Worm (Caenorhabditis elegans) whole organism, early embryonic: Measurements from ENCODE around the gene D1086.3.

Experiments used
- B0310.2 ChIP-seq: sonication (generic microtip); optimal IDR thresholded peaks from 2 replicates; lab custom pipeline; 2016; ENCODE audit warnings: mild to moderate bottlenecking, missing genetic modification characterization, missing compliant biosample characterization
- F13C5.2 ChIP-seq: sonication (generic microtip); optimal IDR thresholded peaks from 2 replicates; lab custom pipeline; 2017; ENCODE audit warnings: mild to moderate bottlenecking, missing genetic modification characterization, inconsistent platforms, missing compliant biosample characterization
- aly-1 ChIP-seq: sonication (generic microtip); optimal IDR thresholded peaks from 2 replicates; lab custom pipeline; 2016; ENCODE audit warnings: missing genetic modification characterization, missing compliant biosample characterization
- ama-1 ChIP-seq: fragments of 150-350 bp; optimal IDR thresholded peaks from 2 replicates; lab custom pipeline; 2014
- ceh-13 ChIP-seq: fragments of 200-800 bp; sonication (Bioruptor generic); optimal IDR thresholded peaks from 2 replicates; lab custom pipeline; 2018; ENCODE audit warnings: mild to moderate bottlenecking, missing genetic modification characterization, missing compliant biosample characterization
- ceh-36 ChIP-seq: sonication (generic microtip); optimal IDR thresholded peaks from 2 replicates; lab custom pipeline; 2016; ENCODE audit warnings: missing genetic modification characterization, inconsistent platforms, missing compliant biosample characterization
- ets-7 ChIP-seq: sonication (generic microtip); optimal IDR thresholded peaks from 2 replicates; lab custom pipeline; 2016; ENCODE audit warnings: missing genotype, missing genetic modification characterization, missing compliant biosample characterization
- flt-1 ChIP-seq: fragments of 200-800 bp; sonication (Bioruptor generic); IDR thresholded peaks from 2 replicates; pipeline ENCODE4 v1.3.6; 2022; ENCODE audit warnings: missing genetic modification characterization, missing compliant biosample characterization
- hmbx-1 ChIP-seq: sonication (generic microtip); optimal IDR thresholded peaks from 2 replicates; lab custom pipeline; 2016; ENCODE audit warnings: mild to moderate bottlenecking, missing genetic modification characterization, missing compliant biosample characterization
- hmg-4 ChIP-seq: fragments of 200-800 bp; sonication (Bioruptor generic); optimal IDR thresholded peaks from 2 replicates; lab custom pipeline; 2018; ENCODE audit warnings: mild to moderate bottlenecking, missing genetic modification characterization, missing compliant biosample characterization
- hnd-1 ChIP-seq: sonication (generic microtip); optimal IDR thresholded peaks from 2 replicates; lab custom pipeline; 2016; ENCODE audit warnings: missing genetic modification characterization, missing compliant biosample characterization
- pes-1 ChIP-seq: fragments of 200-800 bp; sonication (Bioruptor generic); IDR thresholded peaks from 2 replicates; pipeline ENCODE4 v1.3.6; 2022; ENCODE audit warnings: missing genetic modification reagents, missing genetic modification characterization, missing compliant biosample characterization
- scrt-1 ChIP-seq: fragments of 200-800 bp; sonication (Bioruptor generic); IDR thresholded peaks from 2 replicates; pipeline ENCODE4 v1.3.6; 2022; ENCODE audit warnings: missing genetic modification characterization, missing compliant biosample characterization
- sea-1 ChIP-seq: fragments of 200-800 bp; sonication (Bioruptor generic); conservative IDR thresholded peaks from 2 replicates; pipeline ENCODE4 v1.3.6; 2022; ENCODE audit warnings: missing genetic modification characterization, missing compliant biosample characterization
- tbx-11 ChIP-seq: fragments of 200-800 bp; sonication (Bioruptor generic); IDR thresholded peaks from 2 replicates; pipeline ENCODE4 v1.3.6; 2022; ENCODE audit warnings: missing genetic modification characterization, missing compliant biosample characterization
- tbx-37 ChIP-seq: fragments of 200-800 bp; sonication (Bioruptor generic); conservative IDR thresholded peaks from 2 replicates; pipeline ENCODE4 v1.3.6; 2022; ENCODE audit warnings: missing genetic modification reagents, missing genetic modification characterization, missing compliant biosample characterization
- tra-4 ChIP-seq: sonication (generic microtip); optimal IDR thresholded peaks from 2 replicates; lab custom pipeline; 2017; ENCODE audit warnings: missing genetic modification characterization, missing compliant biosample characterization

The D1086.3 gene

ce11 chrV:14123176-14123575 is 30.6 kb downstream of the D1086.3 start:
- TF ChIP-seq flt-1 = no peak
- TF ChIP-seq hnd-1 = no peak
- no peak for TF ChIP-seq ets-7 (tag; lab: Kevin White, UChicago)
- TF ChIP-seq F13C5.2 (tag; lab: Kevin White, UChicago) = no peak
- no peak for TF ChIP-seq tra-4 (tag; lab: Kevin White, UChicago)
- no peak for TF ChIP-seq sea-1 (GFP tag; lab: Robert Waterston, UW)
- TF ChIP-seq ceh-13 (GFP tag; lab: Kevin White, UChicago) = no peak
- TF ChIP-seq tbx-37 (GFP tag; lab: Robert Waterston, UW) = no peak
- no peak for TF ChIP-seq hmbx-1
- no peak for TF ChIP-seq B0310.2 (tag; lab: Kevin White, UChicago)
- TF ChIP-seq tbx-11 (GFP tag; lab: Robert Waterston, UW) = no peak
- no peak for TF ChIP-seq aly-1
- TF ChIP-seq ceh-36 (tag; lab: Kevin White, UChicago) = no peak
- TF ChIP-seq hmg-4 = no peak
- no peak for TF ChIP-seq pes-1
- TF ChIP-seq scrt-1 = no peak
- TF ChIP-seq ama-1 (lab: Kevin White, UChicago) = no peak

DNA sequence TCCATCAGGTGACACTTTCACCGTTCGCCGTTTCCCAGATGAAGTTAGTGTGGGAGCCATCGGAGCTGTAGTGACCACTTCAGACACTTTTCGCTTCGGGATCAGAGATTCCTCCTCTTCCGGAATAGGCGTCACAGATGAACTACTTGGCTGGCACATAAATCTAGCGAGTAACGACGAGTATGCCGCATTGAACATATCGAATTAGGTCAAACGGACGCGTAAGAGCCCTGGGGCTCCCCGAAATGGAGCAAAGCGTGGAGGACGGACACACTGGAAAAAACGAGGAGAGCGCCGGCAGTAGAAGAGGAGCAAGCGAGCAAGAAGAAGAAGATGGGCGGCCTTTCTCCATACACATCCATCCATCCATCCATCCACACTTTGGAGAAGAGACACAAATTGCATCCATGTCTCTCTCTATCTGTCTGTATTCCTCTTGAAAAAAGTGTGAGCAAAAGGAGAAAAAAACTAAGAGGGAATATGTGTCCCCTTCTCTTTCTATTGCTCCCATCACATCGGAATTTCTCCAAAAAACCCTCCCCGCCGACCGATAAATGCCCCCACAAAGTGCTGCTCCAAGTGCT is 33.8 kb downstream of the D1086.3 start:
- no peak for TF ChIP-seq tra-4 (tag; lab: Kevin White, UChicago)
- no peak for TF ChIP-seq hmbx-1
- TF ChIP-seq ceh-13 (GFP tag; lab: Kevin White, UChicago) = no peak
- no peak for TF ChIP-seq ets-7 (tag; lab: Kevin White, UChicago)
- no peak for TF ChIP-seq B0310.2 (tag; lab: Kevin White, UChicago)
- TF ChIP-seq sea-1 (GFP tag; lab: Robert Waterston, UW) = no peak
- no peak for TF ChIP-seq flt-1
- TF ChIP-seq tbx-11 (GFP tag; lab: Robert Waterston, UW) = no peak
- no peak for TF ChIP-seq tbx-37 (GFP tag; lab: Robert Waterston, UW)
- TF ChIP-seq hnd-1 = no peak
- TF ChIP-seq ceh-36 (tag; lab: Kevin White, UChicago) = no peak
- no peak for TF ChIP-seq pes-1
- no peak for TF ChIP-seq F13C5.2 (tag; lab: Kevin White, UChicago)
- TF ChIP-seq hmg-4 = no peak
- no peak for TF ChIP-seq scrt-1
- no peak for TF ChIP-seq aly-1
- no peak for TF ChIP-seq ama-1 (lab: Kevin White, UChicago)

DNA sequence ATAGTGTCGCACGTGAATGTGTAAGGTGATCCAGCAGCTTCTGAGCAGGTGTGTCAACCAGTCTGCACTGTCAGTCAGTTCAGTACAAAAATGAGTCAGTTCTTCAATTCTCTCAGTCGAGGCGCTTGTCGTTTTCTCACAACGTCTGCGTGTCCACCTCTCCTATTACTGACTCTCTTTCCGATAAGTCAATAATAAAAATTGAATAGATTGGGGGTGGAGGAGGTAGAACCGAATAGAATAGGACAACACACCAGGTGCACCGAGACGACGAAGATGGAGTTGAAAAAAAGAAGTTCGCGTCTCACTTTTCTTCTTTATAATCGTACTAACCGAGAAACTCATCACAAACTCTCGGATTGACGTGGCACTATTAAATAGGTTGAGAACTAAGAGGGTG is 35.2 kb downstream of the D1086.3 start:
- TF ChIP-seq hmbx-1 (no peak), tra-4 (tag; lab: Kevin White, UChicago) (no peak), ceh-13 (GFP tag; lab: Kevin White, UChicago) (no peak), tbx-11 (GFP tag; lab: Robert Waterston, UW) (no peak), scrt-1 (no peak), ceh-36 (tag; lab: Kevin White, UChicago) (no peak), aly-1 (no peak), tbx-37 (GFP tag; lab: Robert Waterston, UW) (no peak)

DNA sequence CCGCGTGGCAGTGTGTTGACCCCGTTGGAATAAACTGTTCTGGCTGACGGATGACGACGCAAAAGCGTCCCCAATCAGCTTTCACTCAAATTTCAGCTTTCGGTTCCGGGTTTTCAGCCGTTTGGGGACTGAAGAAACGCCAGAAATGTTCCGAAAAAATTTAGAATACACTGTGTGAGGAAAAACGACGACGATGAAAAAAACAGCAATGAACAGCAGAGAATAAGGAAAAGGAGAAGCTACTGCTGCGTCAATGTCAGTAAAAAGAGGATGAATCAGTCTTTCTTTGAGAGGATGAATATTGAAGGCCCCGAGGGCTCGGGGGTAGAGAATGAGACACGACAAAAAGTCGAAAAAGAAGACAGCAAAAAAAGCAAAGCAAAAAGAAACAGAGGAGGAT is 36.3 kb downstream of the D1086.3 start:
- TF ChIP-seq ceh-13 (GFP tag; lab: Kevin White, UChicago) (no peak), sea-1 (GFP tag; lab: Robert Waterston, UW) (no peak), scrt-1 (no peak), F13C5.2 (tag; lab: Kevin White, UChicago) (no peak), tbx-11 (GFP tag; lab: Robert Waterston, UW) (no peak), tbx-37 (GFP tag; lab: Robert Waterston, UW) (no peak), hnd-1 (no peak), flt-1 (no peak), tra-4 (tag; lab: Kevin White, UChicago) (no peak), B0310.2 (tag; lab: Kevin White, UChicago) (no peak), ama-1 (lab: Kevin White, UChicago) (no peak)

DNA sequence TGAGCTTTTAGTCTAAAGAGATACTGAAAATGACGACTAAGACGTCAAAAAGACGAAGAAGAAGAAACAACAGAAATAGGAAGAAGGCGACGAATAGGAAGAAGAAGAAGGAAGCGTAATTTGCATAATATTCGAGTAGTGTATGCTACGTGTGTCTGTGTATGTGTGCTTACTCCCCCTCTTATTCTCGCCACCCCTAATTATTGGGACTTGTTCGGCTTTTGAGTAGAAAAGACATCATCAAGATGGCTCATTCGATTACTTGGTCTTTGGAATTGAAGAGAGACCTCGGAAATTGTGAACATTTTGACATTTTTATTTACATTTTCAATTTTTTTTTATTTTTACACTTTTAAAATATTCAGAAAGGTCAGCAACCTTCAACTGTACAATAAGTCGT is 37.6 kb downstream of the D1086.3 start:
- no peak for TF ChIP-seq ets-7 (tag; lab: Kevin White, UChicago)
- TF ChIP-seq ceh-13 (GFP tag; lab: Kevin White, UChicago) = no peak
- TF ChIP-seq pes-1 = no peak
- no peak for TF ChIP-seq hmg-4
- TF ChIP-seq F13C5.2 (tag; lab: Kevin White, UChicago) = no peak
- TF ChIP-seq ceh-36 (tag; lab: Kevin White, UChicago) = no peak
- no peak for TF ChIP-seq sea-1 (GFP tag; lab: Robert Waterston, UW)
- no peak for TF ChIP-seq scrt-1
- TF ChIP-seq ama-1 (lab: Kevin White, UChicago) = no peak
- no peak for TF ChIP-seq aly-1
- TF ChIP-seq tbx-37 (GFP tag; lab: Robert Waterston, UW) = no peak
- no peak for TF ChIP-seq tbx-11 (GFP tag; lab: Robert Waterston, UW)
- TF ChIP-seq flt-1 = no peak
- TF ChIP-seq tra-4 (tag; lab: Kevin White, UChicago) = no peak
- TF ChIP-seq hmbx-1 = no peak

DNA sequence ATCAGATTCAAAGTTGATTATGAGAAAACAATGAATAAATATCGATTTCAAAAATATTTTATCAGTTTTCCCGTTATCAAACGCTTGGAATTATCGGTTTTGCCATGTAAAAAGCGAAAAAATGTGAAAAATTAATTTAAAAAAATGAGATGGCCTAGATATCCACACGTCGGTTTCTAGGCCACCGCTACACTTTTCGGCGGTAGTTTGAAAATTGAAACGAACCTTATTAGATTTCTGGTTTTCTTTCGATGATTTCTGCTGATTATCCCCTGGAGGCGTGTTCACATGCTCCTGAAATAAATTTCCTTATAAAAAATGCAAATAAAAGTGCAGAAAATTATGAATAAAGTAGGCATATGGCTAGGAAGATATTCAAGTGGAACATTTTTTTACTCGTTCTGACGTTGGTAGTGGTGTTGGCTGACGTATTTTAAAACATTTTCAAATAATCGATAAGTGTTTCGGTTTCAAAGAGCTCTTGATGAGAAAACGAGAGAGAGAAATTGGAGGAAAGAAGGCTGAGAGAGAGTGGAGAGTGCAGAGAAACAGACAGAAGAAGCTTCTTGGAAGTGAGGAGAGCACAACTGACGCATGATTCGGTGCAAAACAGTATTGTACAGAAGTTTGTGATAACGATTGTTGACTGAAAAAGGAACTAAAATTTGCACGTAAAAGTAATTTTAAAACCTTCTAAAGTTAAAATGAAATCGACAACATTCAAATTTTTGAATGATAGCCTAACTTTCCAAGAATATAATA is 40.6 kb downstream of the D1086.3 start:
- TF ChIP-seq flt-1 (no peak), ama-1 (lab: Kevin White, UChicago) (no peak), sea-1 (GFP tag; lab: Robert Waterston, UW) (no peak), ceh-36 (tag; lab: Kevin White, UChicago) (no peak), tbx-11 (GFP tag; lab: Robert Waterston, UW) (no peak), hnd-1 (no peak), tbx-37 (GFP tag; lab: Robert Waterston, UW) (no peak), ceh-13 (GFP tag; lab: Kevin White, UChicago) (no peak), B0310.2 (tag; lab: Kevin White, UChicago) (no peak), scrt-1 (no peak), ets-7 (tag; lab: Kevin White, UChicago) (no peak), tra-4 (tag; lab: Kevin White, UChicago) (no peak), aly-1 (no peak), pes-1 (no peak), F13C5.2 (tag; lab: Kevin White, UChicago) (no peak)
